Worm (Caenorhabditis elegans) whole organism, L2 larva: Measurements from ENCODE around the gene T03G6.7.

Experiments used
- C34F6.9 ChIP-seq: fragments of 150-350 bp; optimal IDR thresholded peaks from 2 replicates; lab custom pipeline; 2014; ENCODE audit warnings: missing biosample characterization, missing genetic modification characterization
- F13H6.1 ChIP-seq: sonication (generic microtip); optimal IDR thresholded peaks from 2 replicates; lab custom pipeline; 2016; ENCODE audit warnings: missing genetic modification characterization, missing compliant biosample characterization
- R02D3.7 ChIP-seq: fragments of 150-350 bp; optimal IDR thresholded peaks from 2 replicates; lab custom pipeline; 2014; ENCODE audit warnings: missing biosample characterization, missing genetic modification characterization
- Y55F3AM.14 ChIP-seq: fragments of 200-800 bp; sonication (Bioruptor generic); optimal IDR thresholded peaks from 2 replicates; lab custom pipeline; 2018; ENCODE audit warnings: mild to moderate bottlenecking, missing genetic modification characterization, missing compliant biosample characterization
- ZK546.5 ChIP-seq: sonication (generic microtip); optimal IDR thresholded peaks from 2 replicates; lab custom pipeline; 2017; ENCODE audit warnings: missing biosample characterization, missing genetic modification characterization
- alr-1 ChIP-seq: fragments of 150-350 bp; optimal IDR thresholded peaks from 2 replicates; lab custom pipeline; 2014; ENCODE audit warnings: missing biosample characterization, missing genetic modification characterization
- aly-2 ChIP-seq: fragments of 150-350 bp; optimal IDR thresholded peaks from 2 replicates; lab custom pipeline; 2014; ENCODE audit warnings: missing biosample characterization, missing genetic modification characterization
- ama-1 ChIP-seq: fragments of 150-350 bp; optimal IDR thresholded peaks from 2 replicates; lab custom pipeline; 2018; ENCODE audit warnings: inconsistent platforms
- blmp-1 ChIP-seq: sonication (generic microtip); optimal IDR thresholded peaks from 2 replicates; lab custom pipeline; 2017; ENCODE audit warnings: missing genetic modification characterization, mild to moderate bottlenecking, missing compliant biosample characterization, antibody characterized with exemption, moderate library complexity; ENCODE audit not compliant: insufficient read depth
- ceh-16 ChIP-seq: fragments of 150-350 bp; optimal IDR thresholded peaks from 2 replicates; lab custom pipeline; 2014; ENCODE audit warnings: missing biosample characterization, missing genetic modification characterization
- ceh-82 ChIP-seq: fragments of 150-350 bp; optimal IDR thresholded peaks from 2 replicates; lab custom pipeline; 2014; ENCODE audit warnings: missing biosample characterization, missing genetic modification characterization
- crh-2 ChIP-seq: sonication (generic microtip); optimal IDR thresholded peaks from 2 replicates; lab custom pipeline; 2017; ENCODE audit warnings: missing biosample characterization, missing genetic modification characterization
- dmd-4 ChIP-seq: sonication (generic microtip); optimal IDR thresholded peaks from 2 replicates; lab custom pipeline; 2017; ENCODE audit warnings: missing biosample characterization, missing genetic modification characterization
- egl-27 ChIP-seq: sonication (generic microtip); optimal IDR thresholded peaks from 3 replicates; lab custom pipeline; 2017; ENCODE audit warnings: missing biosample characterization, missing genetic modification reagents, missing genetic modification characterization
- elt-1 ChIP-seq: fragments of 150-350 bp; optimal IDR thresholded peaks from 2 replicates; lab custom pipeline; 2014; ENCODE audit warnings: missing biosample characterization, missing genetic modification characterization
- elt-3 ChIP-seq: sonication (generic microtip); optimal IDR thresholded peaks from 2 replicates; lab custom pipeline; 2017; ENCODE audit warnings: missing biosample characterization, missing genetic modification characterization
- fos-1 ChIP-seq: fragments of 150-350 bp; optimal IDR thresholded peaks from 2 replicates; lab custom pipeline; 2014; ENCODE audit warnings: missing biosample characterization, missing genetic modification characterization
- gmeb-1 ChIP-seq: fragments of 150-350 bp; optimal IDR thresholded peaks from 2 replicates; lab custom pipeline; 2014; ENCODE audit warnings: missing biosample characterization, missing genetic modification characterization
- lin-11 ChIP-seq: fragments of 150-350 bp; sonication (generic microtip); optimal IDR thresholded peaks from 2 replicates; lab custom pipeline; 2014; ENCODE audit warnings: missing biosample characterization, missing genetic modification characterization, inconsistent platforms, mixed read lengths
- lin-13 ChIP-seq: fragments of 150-350 bp; optimal IDR thresholded peaks from 2 replicates; lab custom pipeline; 2014; ENCODE audit warnings: missing biosample characterization, missing genetic modification reagents, missing genetic modification characterization
- lin-39 ChIP-seq: fragments of 150-350 bp; optimal IDR thresholded peaks from 2 replicates; lab custom pipeline; 2014; ENCODE audit warnings: missing biosample characterization, missing genetic modification reagents, missing genetic modification characterization
- lsy-2 ChIP-seq, 2 experiments: fragments of 150-350 bp in 1 of 2; sonication (generic microtip) in 1 of 2; optimal IDR thresholded peaks; 2 replicates each; lab custom pipeline; 2014 to 2017; ENCODE audit warnings: missing biosample characterization in 2 of 2, missing genetic modification characterization in 2 of 2
- mab-5 ChIP-seq: fragments of 150-350 bp; optimal IDR thresholded peaks from 2 replicates; lab custom pipeline; 2014; ENCODE audit warnings: missing biosample characterization, missing genetic modification characterization
- mbf-1 ChIP-seq: sonication (generic microtip); optimal IDR thresholded peaks from 2 replicates; lab custom pipeline; 2017; ENCODE audit warnings: missing biosample characterization, missing genetic modification characterization
- mdl-1 ChIP-seq, 2 experiments: fragments of 150-350 bp in 1 of 2; sonication (generic microtip) in 1 of 2; optimal IDR thresholded peaks; 2 replicates each; lab custom pipeline; 2017; ENCODE audit warnings: missing biosample characterization in 2 of 2, missing genetic modification characterization in 2 of 2
- nhr-10 ChIP-seq: sonication (generic microtip); optimal IDR thresholded peaks from 2 replicates; lab custom pipeline; 2017; ENCODE audit warnings: missing biosample characterization, missing genetic modification characterization
- nhr-11 ChIP-seq: fragments of 150-350 bp; optimal IDR thresholded peaks from 2 replicates; lab custom pipeline; 2014; ENCODE audit warnings: missing biosample characterization, missing genetic modification characterization
- nhr-12 ChIP-seq: fragments of 150-350 bp; optimal IDR thresholded peaks from 2 replicates; lab custom pipeline; 2014; ENCODE audit warnings: missing biosample characterization, missing genetic modification characterization
- nhr-129 ChIP-seq: fragments of 150-350 bp; optimal IDR thresholded peaks from 2 replicates; lab custom pipeline; 2014; ENCODE audit warnings: missing biosample characterization, missing genetic modification characterization
- nhr-21 ChIP-seq: fragments of 150-350 bp; optimal IDR thresholded peaks from 2 replicates; lab custom pipeline; 2014; ENCODE audit warnings: missing biosample characterization, missing genetic modification characterization
- nhr-23 ChIP-seq: fragments of 150-350 bp; optimal IDR thresholded peaks from 2 replicates; lab custom pipeline; 2014; ENCODE audit warnings: missing biosample characterization, missing genetic modification reagents, missing genetic modification characterization
- nhr-237 ChIP-seq: fragments of 150-350 bp; optimal IDR thresholded peaks from 2 replicates; lab custom pipeline; 2014; ENCODE audit warnings: missing biosample characterization, missing genetic modification characterization
- nhr-25 ChIP-seq: fragments of 150-350 bp; sonication (generic microtip); optimal IDR thresholded peaks from 3 replicates; lab custom pipeline; 2014; ENCODE audit warnings: missing biosample characterization, missing genetic modification characterization
- nhr-6 ChIP-seq: fragments of 150-350 bp; optimal IDR thresholded peaks from 2 replicates; lab custom pipeline; 2014; ENCODE audit warnings: missing biosample characterization, missing genetic modification characterization
- nhr-77 ChIP-seq: fragments of 150-350 bp; optimal IDR thresholded peaks from 2 replicates; lab custom pipeline; 2014; ENCODE audit warnings: missing biosample characterization, missing genetic modification characterization
- peb-1 ChIP-seq: fragments of 150-350 bp; optimal IDR thresholded peaks from 2 replicates; lab custom pipeline; 2014; ENCODE audit warnings: missing biosample characterization, missing genetic modification characterization
- sem-4 ChIP-seq: fragments of 150-350 bp; optimal IDR thresholded peaks from 2 replicates; lab custom pipeline; 2014; ENCODE audit warnings: missing biosample characterization, missing genetic modification reagents, missing genetic modification characterization
- skn-1 ChIP-seq: sonication (generic microtip); optimal IDR thresholded peaks from 2 replicates; lab custom pipeline; 2017; ENCODE audit warnings: missing biosample characterization, missing genetic modification characterization
- sma-3 ChIP-seq: sonication (generic microtip); optimal IDR thresholded peaks from 2 replicates; lab custom pipeline; 2016; ENCODE audit warnings: missing genetic modification reagents, missing genetic modification characterization, missing compliant biosample characterization
- sma-9 ChIP-seq, 2 experiments: fragments of 150-350 bp in 1 of 2; sonication (generic microtip) in 1 of 2; optimal IDR thresholded peaks; 2 replicates each; lab custom pipeline; 2014 to 2016; ENCODE audit warnings: missing genetic modification characterization in 2 of 2, mild to moderate bottlenecking in 1 of 2, missing biosample characterization in 1 of 2, missing compliant biosample characterization in 1 of 2, missing genetic modification reagents in 1 of 2, moderate library complexity in 1 of 2
- snpc-4 ChIP-seq: fragments of 150-350 bp; optimal IDR thresholded peaks from 2 replicates; lab custom pipeline; 2014; ENCODE audit warnings: missing biosample characterization, missing genetic modification characterization
- unc-39 ChIP-seq: fragments of 150-350 bp; optimal IDR thresholded peaks from 2 replicates; lab custom pipeline; 2014; ENCODE audit warnings: missing biosample characterization, missing genetic modification characterization
- unc-55 ChIP-seq: fragments of 150-350 bp; sonication (generic microtip); optimal IDR thresholded peaks from 3 replicates; lab custom pipeline; 2014; ENCODE audit warnings: missing biosample characterization, missing genetic modification reagents, missing genetic modification characterization
- unc-62 ChIP-seq: fragments of 150-350 bp; optimal IDR thresholded peaks from 2 replicates; lab custom pipeline; 2014; ENCODE audit warnings: missing biosample characterization, missing genetic modification reagents, missing genetic modification characterization
- zag-1 ChIP-seq: fragments of 150-350 bp; optimal IDR thresholded peaks from 2 replicates; lab custom pipeline; 2014; ENCODE audit warnings: missing biosample characterization, missing genetic modification characterization
- ztf-1 ChIP-seq: fragments of 200-800 bp; sonication (Bioruptor generic); conservative IDR thresholded peaks from 2 replicates; pipeline ENCODE4 v1.3.6; 2022; ENCODE audit warnings: missing genetic modification characterization, missing compliant biosample characterization
- ztf-11 ChIP-seq: sonication (generic microtip); optimal IDR thresholded peaks from 2 replicates; lab custom pipeline; 2017; ENCODE audit warnings: missing biosample characterization, missing genetic modification characterization
- ztf-4 ChIP-seq: fragments of 150-350 bp; optimal IDR thresholded peaks from 2 replicates; lab custom pipeline; 2014; ENCODE audit warnings: missing biosample characterization, missing genetic modification characterization

T03G6.7 gene

DNA sequence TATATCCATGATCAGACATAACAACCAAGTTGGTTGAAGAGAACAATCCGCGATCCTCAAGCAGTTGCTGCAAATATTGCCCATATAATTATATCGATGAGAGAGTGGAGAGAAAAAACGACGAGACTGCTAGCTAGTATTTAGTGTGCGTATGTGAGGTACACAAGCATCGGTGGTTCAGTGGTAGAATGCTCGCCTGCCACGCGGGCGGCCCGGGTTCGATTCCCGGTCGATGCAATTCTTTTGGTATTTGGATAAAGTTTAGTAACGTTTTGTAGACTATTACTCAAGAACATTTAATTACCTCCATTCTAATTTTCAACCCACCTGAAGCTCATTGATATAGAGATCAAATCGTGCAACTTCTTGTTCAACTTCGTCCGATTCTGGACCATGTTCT lies 19.2 kb downstream of the T03G6.7 start:
- TF ChIP-seq ztf-1 (GFP tag; lab: Robert Waterston, UW) (no peak), unc-39 (tag; lab: Kevin White, UChicago) (no peak), crh-2 (tag; lab: Kevin White, UChicago) (peak; percentile 90), sem-4 (tag; lab: Kevin White, UChicago) (no peak), ceh-82 (tag; lab: Kevin White, UChicago) (no peak), unc-62 (GFP tag; lab: Kevin White, UChicago) (no peak), lsy-2 (tag; optimal IDR thresholded peaks at IDR 0.05; lab: Kevin White, UChicago) (peak; percentile 36 to 51), aly-2 (no peak), F13H6.1 (tag; lab: Kevin White, UChicago) (peak; percentile 74), peb-1 (tag; lab: Kevin White, UChicago) (no peak), mbf-1 (no peak), lin-13 (GFP tag; lab: Kevin White, UChicago) (peak; percentile 65), ceh-16 (peak; percentile 8), fos-1 (tag; lab: Kevin White, UChicago) (peak; percentile 37), blmp-1 (tag; lab: Kevin White, UChicago) (peak; percentile 34), dmd-4 (tag; lab: Kevin White, UChicago) (no peak), lin-39 (tag; lab: Kevin White, UChicago) (no peak), Y55F3AM.14 (no peak), nhr-6 (peak; percentile 25), C34F6.9 (peak; percentile 36), zag-1 (peak; percentile 25), nhr-237 (no peak), nhr-21 (tag; lab: Kevin White, UChicago) (peak; percentile 73), R02D3.7 (tag; lab: Kevin White, UChicago) (no peak), mab-5 (tag; lab: Kevin White, UChicago) (no peak), ztf-4 (peak; percentile 39), ama-1 (lab: Kevin White, UChicago) (no peak), nhr-129 (tag; lab: Kevin White, UChicago) (peak; percentile 70), snpc-4 (no peak), elt-1 (tag; lab: Kevin White, UChicago) (no peak), nhr-77 (tag; lab: Kevin White, UChicago) (no peak), nhr-25 (peak; percentile 52), egl-27 (tag; lab: Kevin White, UChicago) (no peak), nhr-10 (tag; lab: Kevin White, UChicago) (no peak), ZK546.5 (tag; lab: Kevin White, UChicago) (no peak), sma-9 (GFP tag; optimal IDR thresholded peaks at IDR 0.05; lab: Kevin White, UChicago) (peak; percentile 69), sma-9 (tag; optimal IDR thresholded peaks at IDR 0.05; lab: Kevin White, UChicago) (no peak), unc-55 (peak; percentile 80), nhr-23 (tag; lab: Kevin White, UChicago) (no peak), elt-3 (tag; lab: Kevin White, UChicago) (no peak), skn-1 (tag; lab: Kevin White, UChicago) (no peak), sma-3 (GFP tag; lab: Kevin White, UChicago) (peak; percentile 77), lin-11 (tag; lab: Kevin White, UChicago) (peak; percentile 65), mdl-1 (tag; optimal IDR thresholded peaks at IDR 0.05; lab: Kevin White, UChicago) (no peak), gmeb-1 (tag; lab: Kevin White, UChicago) (peak; percentile 53), ztf-11 (tag; lab: Kevin White, UChicago) (no peak), alr-1 (tag; lab: Kevin White, UChicago) (no peak), nhr-12 (tag; lab: Kevin White, UChicago) (no peak), nhr-11 (tag; lab: Kevin White, UChicago) (no peak)
- TF ChIP-seq, all 48 proteins: peak for 19
